Worm (Caenorhabditis elegans) whole organism, mixed stage, embryonic: ENCODE data around the gene T23G7.2.

Experiments used
- M03D4.4 ChIP-seq: sonication (generic microtip); optimal IDR thresholded peaks from 2 replicates; lab custom pipeline; 2017; ENCODE audit warnings: mild to moderate bottlenecking, missing genetic modification characterization, missing compliant biosample characterization
- bed-3 ChIP-seq: fragments of 200-800 bp; sonication (Bioruptor generic); optimal IDR thresholded peaks from 3 replicates; lab custom pipeline; 2018; ENCODE audit warnings: mild to moderate bottlenecking, missing genetic modification characterization, moderate library complexity, missing compliant biosample characterization
- blmp-1 ChIP-seq: fragments of 150-350 bp; optimal IDR thresholded peaks from 2 replicates; lab custom pipeline; 2014; ENCODE audit warnings: missing biosample characterization, missing genetic modification characterization
- ceh-43 ChIP-seq: fragments of 200-800 bp; sonication (Bioruptor generic); optimal IDR thresholded peaks from 2 replicates; lab custom pipeline; 2018; ENCODE audit warnings: mild to moderate bottlenecking, missing genetic modification characterization, moderate library complexity, missing compliant biosample characterization
- ceh-83 ChIP-seq: fragments of 200-800 bp; sonication (Bioruptor generic); optimal IDR thresholded peaks from 2 replicates; lab custom pipeline; 2018; ENCODE audit warnings: mild to moderate bottlenecking, missing genetic modification characterization, missing compliant biosample characterization
- cnd-1 ChIP-seq: fragments of 200-800 bp; sonication (Bioruptor generic); optimal IDR thresholded peaks from 2 replicates; lab custom pipeline; 2018; ENCODE audit warnings: mild to moderate bottlenecking, missing genetic modification characterization, missing compliant biosample characterization
- drap-1 ChIP-seq: fragments of 200-800 bp; sonication (Bioruptor generic); optimal IDR thresholded peaks from 3 replicates; lab custom pipeline; 2018; ENCODE audit warnings: mild to moderate bottlenecking, missing genetic modification characterization, missing compliant biosample characterization
- elt-1 ChIP-seq: sonication (generic microtip); optimal IDR thresholded peaks from 2 replicates; lab custom pipeline; 2017; ENCODE audit warnings: missing genetic modification characterization, mild to moderate bottlenecking, missing compliant biosample characterization, antibody characterized with exemption, moderate library complexity, borderline replicate concordance; ENCODE audit not compliant: insufficient read depth
- flh-1 ChIP-seq: fragments of 200-800 bp; sonication (Bioruptor generic); optimal IDR thresholded peaks from 2 replicates; lab custom pipeline; 2018; ENCODE audit warnings: mild to moderate bottlenecking, missing genetic modification characterization, moderate library complexity, missing compliant biosample characterization
- ham-2 ChIP-seq: fragments of 200-800 bp; sonication (Bioruptor generic); optimal IDR thresholded peaks from 2 replicates; lab custom pipeline; 2018; ENCODE audit warnings: mild to moderate bottlenecking, missing genetic modification characterization, missing compliant biosample characterization
- lin-32 ChIP-seq: fragments of 200-800 bp; sonication (Bioruptor generic); optimal IDR thresholded peaks from 2 replicates; lab custom pipeline; 2018; ENCODE audit warnings: mild to moderate bottlenecking, missing genetic modification characterization, missing compliant biosample characterization
- lsy-2 ChIP-seq: fragments of 150-350 bp; optimal IDR thresholded peaks from 2 replicates; lab custom pipeline; 2014; ENCODE audit warnings: missing biosample characterization, missing genetic modification characterization
- mep-1 ChIP-seq: fragments of 150-350 bp; optimal IDR thresholded peaks from 2 replicates; lab custom pipeline; 2017; ENCODE audit warnings: missing biosample characterization, missing genetic modification reagents, missing genetic modification characterization, inconsistent platforms
- nhr-2 ChIP-seq: fragments of 150-350 bp; optimal IDR thresholded peaks from 2 replicates; lab custom pipeline; 2014; ENCODE audit warnings: missing biosample characterization, missing genetic modification characterization
- nhr-237 ChIP-seq: fragments of 150-350 bp; optimal IDR thresholded peaks from 2 replicates; lab custom pipeline; 2014; ENCODE audit warnings: missing biosample characterization, missing genetic modification characterization
- nhr-28 ChIP-seq: fragments of 150-350 bp; optimal IDR thresholded peaks from 2 replicates; lab custom pipeline; 2014; ENCODE audit warnings: missing biosample characterization, missing genetic modification characterization
- nhr-76 ChIP-seq: sonication (generic microtip); optimal IDR thresholded peaks from 2 replicates; lab custom pipeline; 2017; ENCODE audit warnings: missing biosample characterization, missing genetic modification characterization
- pha-4 ChIP-seq: fragments of 150-350 bp; optimal IDR thresholded peaks from 2 replicates; lab custom pipeline; 2018; ENCODE audit warnings: missing biosample characterization, missing genetic modification reagents, missing genetic modification characterization
- sem-2 ChIP-seq: fragments of 200-800 bp; sonication (Bioruptor generic); optimal IDR thresholded peaks from 2 replicates; lab custom pipeline; 2018; ENCODE audit warnings: mild to moderate bottlenecking, missing genetic modification characterization, missing compliant biosample characterization
- snpc-4 ChIP-seq: fragments of 150-350 bp; optimal IDR thresholded peaks from 2 replicates; lab custom pipeline; 2014; ENCODE audit warnings: missing biosample characterization, missing genetic modification characterization
- tbx-8 ChIP-seq: fragments of 200-800 bp; sonication (Bioruptor generic); optimal IDR thresholded peaks from 2 replicates; lab custom pipeline; 2018; ENCODE audit warnings: mild to moderate bottlenecking, missing genetic modification characterization, moderate library complexity, missing compliant biosample characterization
- unc-120 ChIP-seq: sonication (generic microtip); optimal IDR thresholded peaks from 2 replicates; lab custom pipeline; 2017; ENCODE audit warnings: missing genetic modification characterization, missing compliant biosample characterization; ENCODE audit not compliant: poor library complexity, severe bottlenecking
- unc-39 ChIP-seq: fragments of 150-350 bp; optimal IDR thresholded peaks from 2 replicates; lab custom pipeline; 2014; ENCODE audit warnings: missing biosample characterization, missing genetic modification characterization
- unc-62 ChIP-seq: fragments of 150-350 bp; optimal IDR thresholded peaks from 2 replicates; lab custom pipeline; 2014; ENCODE audit warnings: missing biosample characterization, missing genetic modification reagents, missing genetic modification characterization
- zip-8 ChIP-seq: fragments of 150-350 bp; optimal IDR thresholded peaks from 2 replicates; lab custom pipeline; 2014; ENCODE audit warnings: missing biosample characterization, missing genetic modification characterization
- ztf-11 ChIP-seq: fragments of 150-350 bp; optimal IDR thresholded peaks from 2 replicates; lab custom pipeline; 2014; ENCODE audit warnings: missing biosample characterization, missing genetic modification characterization

T23G7.2 gene

ce11 chrII:9196325-9196724 is 23.6 kb upstream of the T23G7.2 start:
- TF ChIP-seq bed-3 (GFP tag; lab: Kevin White, UChicago) (no peak), drap-1 (GFP tag; lab: Kevin White, UChicago) (no peak), nhr-76 (tag; lab: Kevin White, UChicago) (no peak), unc-120 (tag; lab: Kevin White, UChicago) (no peak), snpc-4 (tag; lab: Kevin White, UChicago) (no peak), M03D4.4 (tag; lab: Kevin White, UChicago) (no peak), flh-1 (no peak), unc-62 (GFP tag; lab: Kevin White, UChicago) (no peak)

ce11 chrII:9194195-9194594 is 21.4 kb upstream of the T23G7.2 start, which contains the start of gene twk-4:
TSS of gene twk-4 (minus strand) at chrII:9194295.
- TF ChIP-seq nhr-2 (tag; lab: Kevin White, UChicago) (no peak), ceh-43 (GFP tag; lab: Kevin White, UChicago) (no peak), lsy-2 (tag; lab: Kevin White, UChicago) (no peak), snpc-4 (tag; lab: Kevin White, UChicago) (no peak), M03D4.4 (tag; lab: Kevin White, UChicago) (no peak), ztf-11 (tag; lab: Kevin White, UChicago) (no peak)

ce11 chrII:9190513-9191099 is 17.9 kb upstream of the T23G7.2 start:
- TF ChIP-seq pha-4 (tag; lab: Kevin White, UChicago) (no peak), ham-2 (GFP tag; lab: Kevin White, UChicago) (peak; percentile 31), elt-1 (tag; lab: Kevin White, UChicago) (peak; percentile 71), lsy-2 (tag; lab: Kevin White, UChicago) (no peak), snpc-4 (tag; lab: Kevin White, UChicago) (no peak)

ce11 chrII:9189648-9190047 is 16.9 kb upstream of the T23G7.2 start:
- TF ChIP-seq ham-2 (GFP tag; lab: Kevin White, UChicago) (no peak), zip-8 (tag; lab: Kevin White, UChicago) (no peak), blmp-1 (tag; lab: Kevin White, UChicago) (no peak), pha-4 (tag; lab: Kevin White, UChicago) (no peak), mep-1 (tag; lab: Kevin White, UChicago) (no peak), drap-1 (GFP tag; lab: Kevin White, UChicago) (no peak), cnd-1 (tag; lab: Kevin White, UChicago) (no peak), unc-62 (GFP tag; lab: Kevin White, UChicago) (no peak), tbx-8 (GFP tag; lab: Kevin White, UChicago) (no peak), sem-2 (no peak), snpc-4 (tag; lab: Kevin White, UChicago) (no peak), ceh-83 (no peak), nhr-237 (tag; lab: Kevin White, UChicago) (no peak), lsy-2 (tag; lab: Kevin White, UChicago) (no peak)

ce11 chrII:9188380-9188779 is 15.6 kb upstream of the T23G7.2 start, which contains the start of gene sym-2:
TSS of gene sym-2 (minus strand) at chrII:9188480.
- TF ChIP-seq ham-2 (GFP tag; lab: Kevin White, UChicago) = no peak
- TF ChIP-seq lin-32 (GFP tag; lab: Kevin White, UChicago) = no peak
- no peak for TF ChIP-seq ceh-83
- no peak for TF ChIP-seq ceh-43 (GFP tag; lab: Kevin White, UChicago)
- TF ChIP-seq nhr-28 (tag; lab: Kevin White, UChicago) = no peak
- TF ChIP-seq ztf-11 (tag; lab: Kevin White, UChicago) = no peak
- no peak for TF ChIP-seq nhr-76 (tag; lab: Kevin White, UChicago)
- no peak for TF ChIP-seq unc-39 (tag; lab: Kevin White, UChicago)

- TF ChIP-seq ztf-11 (tag; lab: Kevin White, UChicago) (no peak), pha-4 (tag; lab: Kevin White, UChicago) (peak; percentile 53)
- TF ChIP-seq, all 35 proteins: peak for 1
Measured at ce11 chrII:9185915-9186314, 13.2 kb upstream of the T23G7.2 start.
